Worm (Caenorhabditis elegans) whole organism, early embryonic: ENCODE results near the gene kin-34.

Experiments used
- B0310.2 ChIP-seq: sonication (generic microtip); optimal IDR thresholded peaks from 2 replicates; lab custom pipeline; 2016; ENCODE audit warnings: mild to moderate bottlenecking, missing genetic modification characterization, missing compliant biosample characterization
- F13C5.2 ChIP-seq: sonication (generic microtip); optimal IDR thresholded peaks from 2 replicates; lab custom pipeline; 2017; ENCODE audit warnings: mild to moderate bottlenecking, missing genetic modification characterization, inconsistent platforms, missing compliant biosample characterization
- ama-1 ChIP-seq: fragments of 150-350 bp; optimal IDR thresholded peaks from 2 replicates; lab custom pipeline; 2014
- ceh-13 ChIP-seq: fragments of 200-800 bp; sonication (Bioruptor generic); optimal IDR thresholded peaks from 2 replicates; lab custom pipeline; 2018; ENCODE audit warnings: mild to moderate bottlenecking, missing genetic modification characterization, missing compliant biosample characterization
- ceh-36 ChIP-seq: sonication (generic microtip); optimal IDR thresholded peaks from 2 replicates; lab custom pipeline; 2016; ENCODE audit warnings: missing genetic modification characterization, inconsistent platforms, missing compliant biosample characterization
- hnd-1 ChIP-seq: sonication (generic microtip); optimal IDR thresholded peaks from 2 replicates; lab custom pipeline; 2016; ENCODE audit warnings: missing genetic modification characterization, missing compliant biosample characterization

DNA sequence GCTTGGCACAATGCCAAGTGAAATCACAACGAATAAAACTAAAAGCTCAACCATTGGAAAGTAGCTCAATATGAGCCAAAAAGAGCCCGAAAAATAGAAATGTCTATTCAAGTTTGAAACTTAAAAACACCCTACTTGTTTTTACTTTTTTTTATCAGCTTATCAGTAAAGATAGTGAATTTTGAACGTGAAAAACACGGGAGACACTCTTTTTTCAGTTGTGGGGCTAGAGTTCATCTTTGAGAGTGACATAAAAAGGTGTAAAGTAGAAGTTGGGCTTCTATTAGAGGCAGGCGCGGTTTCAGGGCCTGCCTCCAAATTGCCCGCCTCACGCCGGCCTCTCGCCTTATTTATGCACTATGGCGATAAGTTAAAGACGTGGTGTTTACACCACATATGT, 5.7 kb upstream of the kin-34 start, which contains the start of gene oac-39:
- no peak for TF ChIP-seq ama-1
- TF ChIP-seq ceh-13 (GFP tag; lab: Kevin White, UChicago), result no peak
- no peak for TF ChIP-seq B0310.2 (tag; lab: Kevin White, UChicago)
- no peak for TF ChIP-seq F13C5.2
- TF ChIP-seq hnd-1 (tag; lab: Kevin White, UChicago), result no peak
- TF ChIP-seq ceh-36 (tag; lab: Kevin White, UChicago), result no peak
